Fruit fly (Drosophila melanogaster) whole organism, embryonic: Measurements from ENCODE around the gene Gyc88E.

Experiments
- CG10147 ChIP-seq: fragments of 200-800 bp; sonication (Bioruptor generic); optimal IDR thresholded peaks from 2 replicates; lab custom pipeline; 2019; ENCODE audit warnings: missing biosample characterization, mild to moderate bottlenecking, missing genetic modification characterization, moderate library complexity
- CG11085 ChIP-seq: fragments of 200-800 bp; sonication (Bioruptor generic); IDR thresholded peaks from 2 replicates; pipeline ENCODE4 v1.3.6; 2022; ENCODE audit warnings: missing biosample characterization, missing genetic modification characterization
- CG11456 ChIP-seq: fragments of 200-800 bp; sonication (Bioruptor generic); IDR thresholded peaks from 3 replicates; pipeline ENCODE4 v1.3.6; 2022; ENCODE audit warnings: missing biosample characterization, missing genetic modification characterization
- CG11696 ChIP-seq: fragments of 200-800 bp; sonication (Bioruptor generic); IDR thresholded peaks from 2 replicates; pipeline ENCODE4 v1.3.6; 2022; ENCODE audit warnings: missing biosample characterization, missing genetic modification characterization
- CG12219 ChIP-seq: fragments of 200-800 bp; sonication (Bioruptor generic); optimal IDR thresholded peaks from 3 replicates; lab custom pipeline; 2018; ENCODE audit warnings: missing biosample characterization, mild to moderate bottlenecking, missing genetic modification characterization
- CG14050 ChIP-seq: fragments of 200-800 bp; sonication (Bioruptor generic); IDR thresholded peaks from 3 replicates; pipeline ENCODE4 v1.3.6; 2022; ENCODE audit warnings: missing biosample characterization, missing genetic modification characterization
- CG15601 ChIP-seq: fragments of 200-800 bp; sonication (Bioruptor generic); optimal IDR thresholded peaks from 3 replicates; lab custom pipeline; 2019; ENCODE audit warnings: missing biosample characterization, mild to moderate bottlenecking, missing genetic modification characterization, moderate library complexity
- CG16813 ChIP-seq: fragments of 200-800 bp; sonication (Bioruptor generic); IDR thresholded peaks from 3 replicates; pipeline ENCODE4 v1.3.6; 2022; ENCODE audit warnings: missing biosample characterization, missing genetic modification characterization; ENCODE audit not compliant: partially characterized antibody
- CG16863 ChIP-seq: fragments of 200-800 bp; sonication (Bioruptor generic); optimal IDR thresholded peaks from 3 replicates; lab custom pipeline; 2016; ENCODE audit warnings: missing biosample characterization, missing genetic modification characterization
- CG18599 ChIP-seq: fragments of 200-800 bp; sonication (Bioruptor generic); optimal IDR thresholded peaks from 3 replicates; lab custom pipeline; 2017; ENCODE audit warnings: missing biosample characterization, missing genetic modification characterization, mild to moderate bottlenecking, moderate library complexity, missing genetic modification reagents
- CG2678 ChIP-seq: fragments of 200-800 bp; sonication (Bioruptor generic); optimal IDR thresholded peaks from 3 replicates; lab custom pipeline; 2019; ENCODE audit warnings: missing biosample characterization, mild to moderate bottlenecking, missing genetic modification characterization, moderate library complexity
- CG31388 ChIP-seq: fragments of 200-800 bp; sonication (Bioruptor generic); optimal IDR thresholded peaks from 2 replicates; lab custom pipeline; 2016; ENCODE audit warnings: missing biosample characterization, missing genetic modification characterization
- CG34376 ChIP-seq: fragments of 200-800 bp; sonication (Bioruptor generic); optimal IDR thresholded peaks from 2 replicates; lab custom pipeline; 2018; ENCODE audit warnings: missing biosample characterization, mild to moderate bottlenecking, missing genetic modification characterization
- CG3995 ChIP-seq: fragments of 200-800 bp; sonication (Bioruptor generic); optimal IDR thresholded peaks from 3 replicates; lab custom pipeline; 2016; ENCODE audit warnings: missing biosample characterization, missing genetic modification characterization
- CG4424 ChIP-seq: fragments of 200-800 bp; sonication (Bioruptor generic); optimal IDR thresholded peaks from 3 replicates; lab custom pipeline; 2016; ENCODE audit warnings: missing biosample characterization, missing genetic modification characterization
- CG4707 ChIP-seq: fragments of 200-800 bp; sonication (Bioruptor generic); optimal IDR thresholded peaks from 2 replicates; lab custom pipeline; 2018; ENCODE audit warnings: missing biosample characterization, mild to moderate bottlenecking, missing genetic modification characterization, moderate library complexity
- CG4854 ChIP-seq: fragments of 200-800 bp; sonication (Bioruptor generic); optimal IDR thresholded peaks from 2 replicates; lab custom pipeline; 2016; ENCODE audit warnings: missing biosample characterization, missing genetic modification characterization, inconsistent platforms
- CG5245 ChIP-seq: fragments of 200-800 bp; sonication (Bioruptor generic); optimal IDR thresholded peaks from 3 replicates; lab custom pipeline; 2016; ENCODE audit warnings: missing biosample characterization, missing genetic modification characterization
- CG8281 ChIP-seq: fragments of 200-800 bp; sonication (Bioruptor generic); optimal IDR thresholded peaks from 2 replicates; lab custom pipeline; 2018; ENCODE audit warnings: missing biosample characterization, mild to moderate bottlenecking, missing genetic modification characterization, moderate library complexity
- CG9437 ChIP-seq: fragments of 200-800 bp; sonication (Bioruptor generic); optimal IDR thresholded peaks from 2 replicates; lab custom pipeline; 2018; ENCODE audit warnings: missing biosample characterization, mild to moderate bottlenecking, missing genetic modification characterization
- CG9609 ChIP-seq: fragments of 200-800 bp; sonication (Bioruptor generic); optimal IDR thresholded peaks from 3 replicates; lab custom pipeline; 2016; ENCODE audit warnings: missing biosample characterization, missing genetic modification characterization
- D ChIP-seq, 2 experiments: fragments of 200-800 bp in 1 of 2; fragments of >200 bp in 1 of 2; sonication (Bioruptor generic) in 1 of 2; optimal IDR thresholded peaks; 2 replicates in 1 of 2; 3 replicates in 1 of 2; lab custom pipeline; 2017; ENCODE audit warnings: mild to moderate bottlenecking in 1 of 2, missing biosample characterization in 1 of 2, missing genetic modification characterization in 1 of 2, missing genetic modification reagents in 1 of 2
- Dek ChIP-seq: fragments of 200-800 bp; sonication (Bioruptor generic); optimal IDR thresholded peaks from 3 replicates; lab custom pipeline; 2019; ENCODE audit warnings: missing biosample characterization, mild to moderate bottlenecking, missing genetic modification characterization, moderate library complexity
- Fer2 ChIP-seq: fragments of 200-800 bp; sonication (Bioruptor generic); optimal IDR thresholded peaks from 2 replicates; lab custom pipeline; 2018; ENCODE audit warnings: missing biosample characterization, mild to moderate bottlenecking, missing genetic modification characterization, moderate library complexity
- HHEX ChIP-seq: fragments of 200-800 bp; sonication (Bioruptor generic); optimal IDR thresholded peaks from 3 replicates; lab custom pipeline; 2017; ENCODE audit warnings: missing biosample characterization, mild to moderate bottlenecking, missing genetic modification characterization, missing genetic modification reagents
- HLH3B ChIP-seq: fragments of 200-800 bp; sonication (Bioruptor generic); IDR thresholded peaks from 2 replicates; pipeline ENCODE4 v1.3.6; 2022; ENCODE audit warnings: missing biosample characterization, missing genetic modification characterization
- HmgD ChIP-seq: fragments of 200-800 bp; sonication (Bioruptor generic); optimal IDR thresholded peaks from 3 replicates; lab custom pipeline; 2016; ENCODE audit warnings: missing biosample characterization, missing genetic modification characterization
- Hmr ChIP-seq: fragments of 200-800 bp; sonication (Bioruptor generic); optimal IDR thresholded peaks from 3 replicates; lab custom pipeline; 2017; ENCODE audit warnings: mild to moderate bottlenecking, missing biosample characterization, missing genetic modification reagents, missing genetic modification characterization
- Med ChIP-seq: fragments of 200-800 bp; sonication (Bioruptor generic); peaks from one replicate; lab custom pipeline; 2016; ENCODE audit warnings: missing biosample characterization, missing genetic modification characterization, mild to moderate bottlenecking, inconsistent platforms, moderate library complexity
- Myb ChIP-seq: fragments of 200-800 bp; sonication (Bioruptor generic); optimal IDR thresholded peaks from 2 replicates; lab custom pipeline; 2016; ENCODE audit warnings: missing biosample characterization, missing genetic modification characterization
- Sox100B ChIP-seq: fragments of 200-800 bp; sonication (Bioruptor generic); optimal IDR thresholded peaks from 3 replicates; lab custom pipeline; 2018; ENCODE audit warnings: missing biosample characterization, mild to moderate bottlenecking, missing genetic modification characterization
- Ssrp ChIP-seq: fragments of 200-800 bp; sonication (Bioruptor generic); optimal IDR thresholded peaks from 2 replicates; lab custom pipeline; 2018; ENCODE audit warnings: missing biosample characterization, mild to moderate bottlenecking, missing genetic modification characterization, moderate library complexity
- ato ChIP-seq: fragments of 200-800 bp; sonication (Bioruptor generic); IDR thresholded peaks from 2 replicates; pipeline ENCODE4 v1.3.6; 2022; ENCODE audit warnings: missing biosample characterization, missing genetic modification characterization; ENCODE audit not compliant: partially characterized antibody
- chif ChIP-seq, 2 experiments: fragments of 200-800 bp; sonication (Bioruptor generic); optimal IDR thresholded peaks; 3 replicates each; lab custom pipeline; 2016; ENCODE audit warnings: missing biosample characterization in 2 of 2, missing genetic modification characterization in 2 of 2
- ci ChIP-seq: fragments of 200-800 bp; sonication (Bioruptor generic); IDR thresholded peaks from 3 replicates; pipeline ENCODE4 v1.3.6; 2022; ENCODE audit warnings: missing biosample characterization, missing genetic modification characterization
- crol ChIP-seq: fragments of 200-800 bp; sonication (Bioruptor generic); IDR thresholded peaks from 2 replicates; pipeline ENCODE4 v1.3.6; 2022; ENCODE audit warnings: missing biosample characterization, missing genetic modification characterization
- dmrt11E ChIP-seq: fragments of 200-800 bp; sonication (Bioruptor generic); optimal IDR thresholded peaks from 3 replicates; lab custom pipeline; 2018; ENCODE audit warnings: missing biosample characterization, mild to moderate bottlenecking, missing genetic modification characterization, moderate library complexity
- dysf ChIP-seq: fragments of 200-800 bp; sonication (Bioruptor generic); IDR thresholded peaks from 3 replicates; pipeline ENCODE4 v1.3.6; 2022; ENCODE audit warnings: missing biosample characterization, missing genetic modification characterization
- exex ChIP-seq: fragments of 200-800 bp; sonication (Bioruptor generic); optimal IDR thresholded peaks from 4 replicates; lab custom pipeline; 2018; ENCODE audit warnings: missing biosample characterization, mild to moderate bottlenecking, missing genetic modification characterization, moderate library complexity
- fd3F ChIP-seq: fragments of 200-800 bp; sonication (Bioruptor generic); optimal IDR thresholded peaks from 2 replicates; lab custom pipeline; 2018; ENCODE audit warnings: missing biosample characterization, mild to moderate bottlenecking, missing genetic modification characterization, moderate library complexity
- fd64A ChIP-seq: fragments of 200-800 bp; sonication (Bioruptor generic); optimal IDR thresholded peaks from 3 replicates; lab custom pipeline; 2018; ENCODE audit warnings: missing biosample characterization, mild to moderate bottlenecking, missing genetic modification characterization
- gcm ChIP-seq: fragments of 200-800 bp; sonication (Bioruptor generic); optimal IDR thresholded peaks from 2 replicates; lab custom pipeline; 2019; ENCODE audit warnings: missing biosample characterization, mild to moderate bottlenecking, missing genetic modification characterization, moderate library complexity
- grau ChIP-seq: fragments of 200-800 bp; optimal IDR thresholded peaks from 3 replicates; lab custom pipeline; 2019; ENCODE audit warnings: missing biosample characterization, mild to moderate bottlenecking, missing genetic modification characterization, moderate library complexity
- gsb-n ChIP-seq: fragments of 200-800 bp; sonication (Bioruptor generic); optimal IDR thresholded peaks from 3 replicates; lab custom pipeline; 2018; ENCODE audit warnings: missing biosample characterization, mild to moderate bottlenecking, missing genetic modification characterization
- kni ChIP-seq: fragments of 200-800 bp; sonication (Bioruptor generic); optimal IDR thresholded peaks from 3 replicates; lab custom pipeline; 2017; ENCODE audit warnings: mild to moderate bottlenecking, missing biosample characterization, missing genetic modification reagents, missing genetic modification characterization
- nmo ChIP-seq: fragments of 200-800 bp; sonication (Bioruptor generic); optimal IDR thresholded peaks from 2 replicates; lab custom pipeline; 2018; ENCODE audit warnings: missing biosample characterization, mild to moderate bottlenecking, missing genetic modification characterization, moderate library complexity
- oc ChIP-seq: fragments of 200-800 bp; sonication (Bioruptor generic); optimal IDR thresholded peaks from 2 replicates; lab custom pipeline; 2018; ENCODE audit warnings: missing biosample characterization, mild to moderate bottlenecking, missing genetic modification characterization, moderate library complexity
- rib ChIP-seq: fragments of 200-800 bp; sonication (Bioruptor generic); IDR thresholded peaks from 2 replicates; pipeline ENCODE4 v1.3.6; 2022; ENCODE audit warnings: missing biosample characterization, missing genetic modification characterization
- sima ChIP-seq: fragments of 200-800 bp; sonication (Bioruptor generic); optimal IDR thresholded peaks from 2 replicates; lab custom pipeline; 2016; ENCODE audit warnings: missing biosample characterization, missing genetic modification characterization
- slbo ChIP-seq: fragments of 200-800 bp; sonication (Bioruptor generic); IDR thresholded peaks from 2 replicates; pipeline ENCODE4 v1.3.6; 2022; ENCODE audit warnings: missing biosample characterization, missing genetic modification characterization
- sug ChIP-seq: fragments of 200-800 bp; optimal IDR thresholded peaks from 2 replicates; lab custom pipeline; 2019; ENCODE audit warnings: missing biosample characterization, mild to moderate bottlenecking, missing genetic modification characterization, moderate library complexity
- wdn ChIP-seq: fragments of 200-800 bp; sonication (Bioruptor generic); IDR thresholded peaks from 2 replicates; pipeline ENCODE4 v1.3.6; 2022; ENCODE audit warnings: missing biosample characterization, missing genetic modification characterization

Gyc88E gene

DNA sequence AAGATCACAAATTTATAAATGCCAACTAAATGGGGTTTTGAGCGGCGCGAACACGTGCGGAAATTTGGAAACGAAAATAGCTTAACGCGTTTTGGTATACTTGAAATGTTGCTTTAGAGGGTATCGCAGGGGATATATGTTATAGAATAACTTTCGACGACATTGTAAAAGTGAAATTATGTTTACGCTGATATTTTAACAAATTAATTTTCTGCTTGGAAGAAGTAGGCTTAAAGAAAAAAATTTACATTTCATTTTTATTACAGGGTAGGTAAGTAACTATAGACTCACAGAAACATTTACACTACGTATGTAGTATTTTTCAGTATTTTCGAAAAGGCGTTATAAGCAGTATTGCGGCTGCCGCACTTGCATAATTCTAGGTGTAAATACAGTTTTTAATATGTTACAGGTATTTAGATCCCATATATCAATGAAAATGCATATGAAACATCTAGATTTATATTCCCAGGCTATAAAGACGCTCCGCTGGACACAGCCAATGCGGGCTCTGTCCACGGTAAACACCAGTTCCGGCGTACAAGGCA, 79.2 kb downstream of the Gyc88E start, which contains the start of the genes Art3 and mRpS10 (continued):
- TF ChIP-seq CG34376 (GFP tag; lab: Kevin White, UChicago): peak; percentile 100
- TF ChIP-seq Ssrp (tag; lab: Kevin White, UChicago): peak; percentile 100
- peak; percentile 96 for TF ChIP-seq Myb
- TF ChIP-seq rib: peak; percentile 100
- peak; percentile 99 for TF ChIP-seq fd64A
- TF ChIP-seq CG4707: peak; percentile 98
- TF ChIP-seq kni (GFP tag; lab: Kevin White, UChicago): peak; percentile 99
- peak; percentile 100 for TF ChIP-seq CG4854 (GFP tag; lab: Kevin White, UChicago)
- peak; percentile 100 for TF ChIP-seq wdn
- TF ChIP-seq Dek: peak; percentile 100
- peak; percentile 100 for TF ChIP-seq HLH3B
- peak; percentile 98 for TF ChIP-seq CG9437 (GFP tag; lab: Kevin White, UChicago)
- TF ChIP-seq CG11696 (GFP tag; lab: Robert Waterston, UW): peak; percentile 99
- TF ChIP-seq dmrt11E (tag; lab: Kevin White, UChicago): peak; percentile 100
- TF ChIP-seq CG15601: peak; percentile 99
- TF ChIP-seq gsb-n: peak; percentile 100
- TF ChIP-seq CG3995 (GFP tag; lab: Kevin White, UChicago): peak; percentile 91
- TF ChIP-seq CG5245 (GFP tag; lab: Kevin White, UChicago): peak; percentile 100
- TF ChIP-seq grau (tag; lab: Kevin White, UChicago): peak; percentile 100
- peak; percentile 100 for TF ChIP-seq Fer2 (tag; lab: Kevin White, UChicago)
- TF ChIP-seq CG12219 (GFP tag; lab: Kevin White, UChicago): peak; percentile 100
- peak; percentile 100 for TF ChIP-seq nmo (GFP tag; lab: Kevin White, UChicago)
- peak; percentile 100 for TF ChIP-seq CG11456 (GFP tag; lab: Robert Waterston, UW)
- TF ChIP-seq CG16863 (GFP tag; lab: Kevin White, UChicago): peak; percentile 100
- peak; percentile 97 for TF ChIP-seq CG8281 (tag; lab: Kevin White, UChicago)
- peak; percentile 100 for TF ChIP-seq dysf (GFP tag; lab: Robert Waterston, UW)
- TF ChIP-seq D (optimal IDR thresholded peaks at IDR 0.05; lab: Kevin White, UChicago): no peak
- TF ChIP-seq D (GFP tag; optimal IDR thresholded peaks at IDR 0.05; lab: Kevin White, UChicago): peak; percentile 100
- peak; percentile 100 for TF ChIP-seq Sox100B
- peak; percentile 99 for TF ChIP-seq HmgD
- peak; percentile 100 for TF ChIP-seq CG4424
- peak; percentile 100 for TF ChIP-seq CG9609
- peak; percentile 100 for TF ChIP-seq slbo (GFP tag; lab: Robert Waterston, UW)
- TF ChIP-seq fd3F (GFP tag; lab: Kevin White, UChicago): peak; percentile 100
- TF ChIP-seq CG11085 (GFP tag; lab: Robert Waterston, UW): peak; percentile 100
- TF ChIP-seq CG10147 (GFP tag; lab: Kevin White, UChicago): peak; percentile 100
- TF ChIP-seq Hmr: peak; percentile 100
- TF ChIP-seq CG2678 (tag; lab: Kevin White, UChicago): peak; percentile 100
- peak; percentile 100 for TF ChIP-seq Med (GFP tag; lab: Kevin White, UChicago)
- TF ChIP-seq, all 482 proteins: peak for 444

- TF ChIP-seq HHEX (GFP tag; lab: Kevin White, UChicago): no peak
- peak; percentile 30 for TF ChIP-seq exex (tag; lab: Kevin White, UChicago)
- TF ChIP-seq ato (GFP tag; lab: Robert Waterston, UW): no peak
- TF ChIP-seq CG16813 (GFP tag; lab: Robert Waterston, UW): no peak
- peak; percentile 55 for TF ChIP-seq sug
- TF ChIP-seq ci (GFP tag; lab: Robert Waterston, UW): no peak
- no peak for TF ChIP-seq crol (GFP tag; lab: Robert Waterston, UW)
- no peak for TF ChIP-seq CG31388 (GFP tag; lab: Kevin White, UChicago)
- no peak for TF ChIP-seq gcm
- TF ChIP-seq sima: no peak
- TF ChIP-seq CG18599 (GFP tag; lab: Kevin White, UChicago): no peak
- TF ChIP-seq chif (GFP tag; optimal IDR thresholded peaks at IDR 0.05; lab: Kevin White, UChicago): no peak
- TF ChIP-seq oc (tag; lab: Kevin White, UChicago): no peak
- TF ChIP-seq CG14050 (GFP tag; lab: Robert Waterston, UW): no peak
Observed at dm6 chr3R:15230285-15230684, 80.1 kb downstream of the Gyc88E start, which contains the start of gene CG34316. Gene CG34316, plus strand, starts transcription at chr3R:15230585.
